Fruit fly (Drosophila melanogaster) whole organism, wandering third instar larva: Measurements from ENCODE around the gene atl.

Experiments
- Abd-B ChIP-seq: fragments of >200 bp; optimal IDR thresholded peaks from 2 replicates; lab custom pipeline; 2017; ENCODE audit warnings: missing biosample characterization, missing genetic modification characterization
- CG32264 ChIP-seq: fragments of 200-800 bp; sonication (Bioruptor generic); optimal IDR thresholded peaks from 2 replicates; lab custom pipeline; 2016; ENCODE audit warnings: missing biosample characterization, missing genetic modification characterization
- CrebA ChIP-seq: fragments of 200-800 bp; sonication (Bioruptor generic); optimal IDR thresholded peaks from 2 replicates; lab custom pipeline; 2016; ENCODE audit warnings: missing biosample characterization, mild to moderate bottlenecking, missing genetic modification characterization, borderline replicate concordance
- Dif ChIP-seq: fragments of 200-275, 200-300 bp; sonication (Bioruptor generic); optimal IDR thresholded peaks from 2 replicates; lab custom pipeline; 2018; ENCODE audit warnings: missing biosample characterization, missing genetic modification characterization; ENCODE audit not compliant: partially characterized antibody
- HLH106 ChIP-seq: fragments of 200-800 bp; optimal IDR thresholded peaks from 3 replicates; lab custom pipeline; 2019; ENCODE audit warnings: missing biosample characterization, mild to moderate bottlenecking, missing genetic modification characterization, moderate library complexity
- Hr83 ChIP-seq: fragments of 200-300 bp; sonication (Bioruptor generic); optimal IDR thresholded peaks from 2 replicates; lab custom pipeline; 2016; ENCODE audit warnings: missing biosample characterization, mild to moderate bottlenecking, missing genetic modification characterization, moderate library complexity; ENCODE audit not compliant: poor library complexity, severe bottlenecking
- Jra ChIP-seq: sonication (Bioruptor generic); optimal IDR thresholded peaks from 2 replicates; lab custom pipeline; 2016; ENCODE audit warnings: missing biosample characterization, missing genetic modification characterization
- Mio ChIP-seq: sonication (Bioruptor generic); optimal IDR thresholded peaks from 2 replicates; lab custom pipeline; 2016; ENCODE audit warnings: missing biosample characterization, missing genetic modification characterization
- Myc ChIP-seq: fragments of >200 bp; optimal IDR thresholded peaks from 2 replicates; lab custom pipeline; 2017
- N ChIP-seq: fragments of >200 bp; optimal IDR thresholded peaks from 2 replicates; lab custom pipeline; 2018; ENCODE audit warnings: missing biosample characterization, missing external identifiers, missing genetic modification characterization
- OdsH ChIP-seq: fragments of 200-800 bp; sonication (Bioruptor generic); optimal IDR thresholded peaks from 2 replicates; lab custom pipeline; 2016; ENCODE audit warnings: missing biosample characterization, mild to moderate bottlenecking, missing genetic modification characterization
- Rel ChIP-seq, 2 experiments: fragments of 200-800 bp; sonication (Bioruptor generic) in 1 of 2; optimal IDR thresholded peaks; 2 replicates in 1 of 2; 3 replicates in 1 of 2; lab custom pipeline; 2016 to 2019; ENCODE audit warnings: mild to moderate bottlenecking in 2 of 2, missing biosample characterization in 2 of 2, missing genetic modification characterization in 2 of 2, moderate library complexity in 1 of 2
- Sp1 ChIP-seq: fragments of 200-800 bp; sonication (Bioruptor generic); optimal IDR thresholded peaks from 3 replicates; lab custom pipeline; 2019; ENCODE audit warnings: missing biosample characterization, mild to moderate bottlenecking, missing genetic modification characterization, moderate library complexity
- Vsx2 ChIP-seq: fragments of 200-300, 225-300 bp; sonication (Bioruptor generic); optimal IDR thresholded peaks from 2 replicates; lab custom pipeline; 2018; ENCODE audit warnings: missing biosample characterization, missing genetic modification characterization; ENCODE audit not compliant: partially characterized antibody
- br ChIP-seq: fragments of 200-800 bp; sonication (Bioruptor generic); optimal IDR thresholded peaks from 2 replicates; lab custom pipeline; 2016; ENCODE audit warnings: missing biosample characterization, missing genetic modification characterization
- brk ChIP-seq: fragments of 200-800 bp; sonication (Bioruptor generic); optimal IDR thresholded peaks from 2 replicates; lab custom pipeline; 2016; ENCODE audit warnings: missing biosample characterization, mild to moderate bottlenecking, missing genetic modification characterization
- dl ChIP-seq, 2 experiments: fragments of 175-275, 200-275 bp in 1 of 2; fragments of 200-275 bp in 1 of 2; sonication (Bioruptor generic); optimal IDR thresholded peaks; lab custom pipeline; 2018; ENCODE audit warnings: mild to moderate bottlenecking in 2 of 2, missing biosample characterization in 2 of 2, missing genetic modification characterization in 2 of 2, moderate library complexity in 2 of 2; ENCODE audit not compliant: partially characterized antibody in 2 of 2, insufficient read depth in 1 of 2
- dmrt93B ChIP-seq: fragments of 200-800 bp; sonication (Bioruptor generic); optimal IDR thresholded peaks from 2 replicates; lab custom pipeline; 2018; ENCODE audit warnings: missing biosample characterization, mild to moderate bottlenecking, missing genetic modification characterization
- dsf ChIP-seq: sonication (Bioruptor generic); optimal IDR thresholded peaks from 2 replicates; lab custom pipeline; 2016; ENCODE audit warnings: missing biosample characterization, missing genetic modification characterization, borderline replicate concordance
- ey ChIP-seq: fragments of 200-800 bp; sonication (Bioruptor generic); optimal IDR thresholded peaks from 2 replicates; lab custom pipeline; 2016; ENCODE audit warnings: missing biosample characterization, missing genetic modification characterization
- foxo ChIP-seq, 2 experiments: fragments of 200-800 bp; sonication (Bioruptor generic); optimal IDR thresholded peaks; 2 replicates in 1 of 2; 3 replicates in 1 of 2; lab custom pipeline; 2016 to 2017; ENCODE audit warnings: missing biosample characterization in 2 of 2, missing genetic modification characterization in 2 of 2
- fru ChIP-seq: fragments of 200-800 bp; sonication (Bioruptor generic); optimal IDR thresholded peaks from 3 replicates; lab custom pipeline; 2016; ENCODE audit warnings: missing biosample characterization, mild to moderate bottlenecking, missing genetic modification characterization
- h ChIP-seq: fragments of 200-800 bp; sonication (Bioruptor generic); optimal IDR thresholded peaks from 3 replicates; lab custom pipeline; 2016; ENCODE audit warnings: missing biosample characterization, mild to moderate bottlenecking, missing genetic modification characterization
- jim ChIP-seq: fragments of 175-275, 200-325 bp; sonication (Bioruptor generic); optimal IDR thresholded peaks from 2 replicates; lab custom pipeline; 2016; ENCODE audit warnings: missing biosample characterization, mild to moderate bottlenecking, missing genetic modification characterization
- lola ChIP-seq: fragments of >200 bp; optimal IDR thresholded peaks from 2 replicates; lab custom pipeline; 2017; ENCODE audit warnings: missing biosample characterization, missing genetic modification characterization
- pan ChIP-seq: fragments of >200 bp; optimal IDR thresholded peaks from 2 replicates; lab custom pipeline; 2017
- psq ChIP-seq: fragments of 200-800 bp; sonication (Bioruptor generic); optimal IDR thresholded peaks from 3 replicates; lab custom pipeline; 2017; ENCODE audit warnings: missing biosample characterization, mild to moderate bottlenecking, missing genetic modification characterization, moderate library complexity
- rgr ChIP-seq: fragments of 200-800 bp; sonication (Bioruptor generic); optimal IDR thresholded peaks from 3 replicates; lab custom pipeline; 2016; ENCODE audit warnings: missing biosample characterization, mild to moderate bottlenecking, missing genetic modification characterization
- sage ChIP-seq: fragments of 200-800 bp; sonication (Bioruptor generic); optimal IDR thresholded peaks from 2 replicates; lab custom pipeline; 2016; ENCODE audit warnings: missing biosample characterization, mild to moderate bottlenecking, missing genetic modification characterization
- tai ChIP-seq: sonication (Bioruptor generic); optimal IDR thresholded peaks from 2 replicates; lab custom pipeline; 2016; ENCODE audit warnings: missing biosample characterization, missing genetic modification characterization
- usp ChIP-seq: fragments of >200 bp; optimal IDR thresholded peaks from 2 replicates; lab custom pipeline; 2017; ENCODE audit warnings: missing biosample characterization, missing genetic modification characterization

The atl gene

DNA sequence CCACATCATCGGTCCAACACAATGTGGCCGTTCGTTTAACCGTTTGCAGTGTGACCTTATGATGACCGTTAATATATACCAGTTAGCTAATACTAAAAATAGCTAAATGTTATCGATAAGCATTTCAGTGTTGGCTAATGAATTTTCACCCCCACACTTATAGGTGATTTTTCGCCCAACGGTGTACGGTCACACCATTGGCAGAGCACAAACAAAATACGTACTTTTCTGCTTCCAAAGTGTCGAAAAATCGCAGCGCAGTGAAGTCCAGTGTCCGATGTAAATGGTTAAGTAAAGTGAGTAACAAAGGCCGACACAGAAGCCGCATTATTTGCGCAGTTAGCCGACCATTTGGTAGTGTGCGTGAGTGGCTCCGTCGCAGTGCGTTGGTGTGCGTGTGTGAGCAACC, at the start of gene atl, which contains the start of gene Syx18:
Gene atl (plus strand): TSS at position 155 of the 409 bp plus-strand sequence.
Gene Syx18 (minus strand): TSS at position 46 of the 409 bp plus-strand sequence.
- TF ChIP-seq Jra (GFP tag; lab: Kevin White, UChicago) (no peak), lola (no peak), Rel (GFP tag; optimal IDR thresholded peaks at IDR 0.05; lab: Kevin White, UChicago) (no peak), Rel (tag; optimal IDR thresholded peaks at IDR 0.05; lab: Kevin White, UChicago) (peak; percentile 77), N (no peak), br (no peak), Myc (lab: Kevin White, UChicago) (peak; percentile 32), Hr83 (GFP tag; lab: Kevin White, UChicago) (peak; percentile 24), rgr (no peak), h (GFP tag; lab: Kevin White, UChicago) (peak; percentile 72), brk (GFP tag; lab: Kevin White, UChicago) (no peak), Sp1 (GFP tag; lab: Kevin White, UChicago) (peak; percentile 42), foxo (GFP tag; optimal IDR thresholded peaks at IDR 0.05; lab: Kevin White, UChicago) (peak in 1 of 2 experiments; percentile 30)

DNA sequence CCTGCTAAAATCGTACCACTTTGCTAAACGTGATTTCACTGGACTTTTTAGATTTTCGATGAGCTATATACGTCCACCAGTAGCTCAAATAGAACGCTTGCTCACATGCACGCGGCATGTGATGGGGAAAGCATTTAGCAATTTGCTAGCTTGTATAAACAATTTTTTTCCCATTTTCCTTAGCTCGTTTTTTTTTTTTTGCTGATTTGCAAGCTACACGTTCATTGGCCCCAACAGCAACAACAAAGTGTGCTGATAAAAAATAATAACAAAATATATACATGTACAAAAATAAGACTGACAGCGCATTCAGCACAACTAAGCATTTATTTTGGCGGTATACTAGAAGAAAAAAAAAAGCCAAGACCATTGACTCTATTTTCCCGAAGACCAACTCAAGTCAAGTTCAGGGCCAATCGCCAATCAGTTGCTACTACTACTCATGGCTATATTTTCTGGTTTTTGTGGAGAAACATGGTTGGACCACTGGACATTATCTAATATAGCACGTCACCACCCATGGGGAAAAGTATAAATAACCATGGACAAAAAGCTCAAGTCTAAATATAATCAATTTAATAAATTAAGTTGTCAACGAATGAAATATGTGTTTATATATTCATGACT, 49.6 kb upstream of the atl start:
- no peak for TF ChIP-seq Rel (GFP tag; optimal IDR thresholded peaks at IDR 0.05; lab: Kevin White, UChicago)
- TF ChIP-seq Rel (tag; optimal IDR thresholded peaks at IDR 0.05; lab: Kevin White, UChicago), result peak; percentile 42
- no peak for TF ChIP-seq dsf (GFP tag; lab: Kevin White, UChicago)
- TF ChIP-seq tai (GFP tag; lab: Kevin White, UChicago), result peak; percentile 26

DNA sequence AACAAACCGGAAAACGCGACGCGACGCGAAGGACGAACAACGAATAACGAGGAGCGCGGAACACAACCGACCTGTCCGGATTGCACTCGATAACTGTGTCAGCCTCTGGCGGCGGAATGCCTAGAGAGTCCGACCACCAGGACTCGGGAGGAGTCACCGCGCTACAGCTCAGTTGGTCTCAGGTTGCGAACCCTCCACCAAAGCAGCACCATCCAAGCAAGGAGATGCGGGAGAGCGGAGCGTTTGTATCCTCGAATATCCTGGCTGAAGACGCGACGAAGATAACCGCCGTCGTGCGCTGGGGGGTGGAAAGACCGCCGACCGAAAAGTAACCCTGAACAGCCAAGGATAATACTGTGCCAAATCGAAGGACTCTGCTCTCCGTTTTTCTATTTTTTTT, 48.1 kb upstream of the atl start:
- TF ChIP-seq Myc (lab: Kevin White, UChicago), result no peak
- TF ChIP-seq brk (GFP tag; lab: Kevin White, UChicago), result no peak
- no peak for TF ChIP-seq foxo (GFP tag; optimal IDR thresholded peaks at IDR 0.05; lab: Kevin White, UChicago)

dm6 chr3R:24580067-24580962, 45.2 kb upstream of the atl start:
- TF ChIP-seq OdsH (GFP tag; lab: Kevin White, UChicago), result no peak
- no peak for TF ChIP-seq jim
- TF ChIP-seq tai (GFP tag; lab: Kevin White, UChicago), result peak; percentile 24
- TF ChIP-seq Myc (lab: Kevin White, UChicago), result no peak
- no peak for TF ChIP-seq CG32264
- TF ChIP-seq Rel (GFP tag; optimal IDR thresholded peaks at IDR 0.05; lab: Kevin White, UChicago), result no peak
- TF ChIP-seq Rel (tag; optimal IDR thresholded peaks at IDR 0.05; lab: Kevin White, UChicago), result no peak
- TF ChIP-seq foxo (GFP tag; optimal IDR thresholded peaks at IDR 0.05; lab: Kevin White, UChicago), result peak in 1 of 2 experiments; percentile 19
- TF ChIP-seq N, result no peak

DNA sequence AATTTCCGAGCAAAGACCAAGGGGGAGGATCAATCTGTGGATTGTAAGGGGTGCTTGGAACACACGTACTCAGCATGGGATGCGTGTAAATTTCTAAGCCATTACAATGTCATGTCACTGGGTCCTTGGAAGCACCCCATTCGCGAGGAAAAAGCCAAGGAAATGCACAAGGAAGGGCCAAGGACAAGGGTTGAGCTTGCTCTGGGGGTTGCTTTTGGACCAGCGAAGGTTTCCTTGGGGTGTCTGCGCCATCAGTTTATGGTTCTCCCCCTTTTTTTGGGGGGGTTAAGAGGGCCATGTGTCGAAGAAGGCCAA, 44.6 kb upstream of the atl start:
- no peak for TF ChIP-seq dmrt93B (GFP tag; lab: Kevin White, UChicago)
- no peak for TF ChIP-seq ey
- TF ChIP-seq jim, result no peak
- no peak for TF ChIP-seq Vsx2 (GFP tag; lab: Kevin White, UChicago)
- TF ChIP-seq CG32264, result no peak
- TF ChIP-seq Hr83 (GFP tag; lab: Kevin White, UChicago), result no peak
- no peak for TF ChIP-seq sage
- TF ChIP-seq psq (GFP tag; lab: Kevin White, UChicago), result no peak
- no peak for TF ChIP-seq Abd-B (GFP tag; lab: Kevin White, UChicago)
- TF ChIP-seq Myc (lab: Kevin White, UChicago), result no peak
- TF ChIP-seq lola, result no peak
- no peak for TF ChIP-seq tai (GFP tag; lab: Kevin White, UChicago)
- no peak for TF ChIP-seq Sp1 (GFP tag; lab: Kevin White, UChicago)

DNA sequence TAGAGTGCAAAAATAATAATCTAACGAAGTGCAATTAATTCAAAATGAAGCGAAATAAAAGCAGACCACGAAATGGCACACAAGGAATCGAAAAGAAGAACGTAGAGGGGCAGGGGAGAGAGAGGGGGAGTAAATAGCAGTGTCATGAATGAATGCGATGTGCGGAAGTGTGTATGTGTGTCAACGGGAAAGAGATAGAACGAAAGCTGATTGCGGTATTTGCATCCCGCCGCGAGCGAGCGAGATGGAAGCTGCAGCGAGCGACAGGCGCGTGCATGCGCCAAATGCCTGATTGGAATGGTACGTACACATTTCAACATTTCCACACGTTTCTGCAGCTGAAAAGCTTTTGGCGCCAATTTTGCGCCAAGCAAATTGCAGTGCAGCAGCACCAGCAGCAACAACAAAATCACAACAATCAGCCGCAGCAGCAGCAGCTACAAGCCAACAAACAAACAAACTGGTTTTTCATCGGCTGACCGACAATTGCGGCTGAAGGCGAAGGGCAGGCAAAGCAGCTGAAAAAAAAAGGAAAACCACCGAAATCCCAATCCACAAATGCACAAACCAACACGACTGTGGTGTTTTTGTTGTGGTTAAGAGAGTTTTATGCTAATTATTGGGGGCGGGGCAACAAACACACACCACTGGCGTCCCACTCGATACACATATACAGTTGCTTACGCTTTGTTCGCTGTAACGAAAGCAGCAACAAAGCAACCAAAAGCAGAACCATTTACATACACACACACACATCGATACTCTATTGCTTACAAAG, 43.4 kb upstream of the atl start:
- no peak for TF ChIP-seq HLH106 (tag; lab: Kevin White, UChicago)
- no peak for TF ChIP-seq br
- peak; percentile 55 for TF ChIP-seq Mio (GFP tag; lab: Kevin White, UChicago)
- TF ChIP-seq OdsH (GFP tag; lab: Kevin White, UChicago), result no peak
- TF ChIP-seq Vsx2 (GFP tag; lab: Kevin White, UChicago), result peak; percentile 6
- peak; percentile 87 for TF ChIP-seq h (GFP tag; lab: Kevin White, UChicago)
- peak; percentile 90 for TF ChIP-seq psq (GFP tag; lab: Kevin White, UChicago)
- TF ChIP-seq ey, result peak; percentile 7
- no peak for TF ChIP-seq dmrt93B (GFP tag; lab: Kevin White, UChicago)
- no peak for TF ChIP-seq dl (GFP tag; optimal IDR thresholded peaks at IDR 0.05; lab: Kevin White, UChicago; ENCODE audit: insufficient read depth in 1 of 2, partially characterized antibody in 2 of 2)
- TF ChIP-seq usp (GFP tag; lab: Kevin White, UChicago), result no peak
- no peak for TF ChIP-seq lola
- no peak for TF ChIP-seq tai (GFP tag; lab: Kevin White, UChicago)
- TF ChIP-seq fru (GFP tag; lab: Kevin White, UChicago), result peak; percentile 44
- TF ChIP-seq pan (lab: Kevin White, UChicago), result no peak
- TF ChIP-seq Dif (GFP tag; lab: Kevin White, UChicago), result peak; percentile 21
- TF ChIP-seq brk (GFP tag; lab: Kevin White, UChicago), result no peak
- TF ChIP-seq foxo (GFP tag; optimal IDR thresholded peaks at IDR 0.05; lab: Kevin White, UChicago), result no peak
- TF ChIP-seq dsf (GFP tag; lab: Kevin White, UChicago), result no peak
- no peak for TF ChIP-seq CrebA (GFP tag; lab: Kevin White, UChicago)
- peak; percentile 54 for TF ChIP-seq Hr83 (GFP tag; lab: Kevin White, UChicago)
